Worm (Caenorhabditis elegans) whole organism, L3 larva: ENCODE measurements around the gene F26F4.6.

Source experiments
- R02D3.7 ChIP-seq: fragments of 150-350 bp; optimal IDR thresholded peaks from 2 replicates; lab custom pipeline; 2014; ENCODE audit warnings: missing biosample characterization, missing genetic modification characterization
- ZK546.5 ChIP-seq: sonication (generic microtip); optimal IDR thresholded peaks from 2 replicates; lab custom pipeline; 2017; ENCODE audit warnings: missing biosample characterization, missing genetic modification characterization
- aly-2 ChIP-seq: fragments of 150-350 bp; optimal IDR thresholded peaks from 2 replicates; lab custom pipeline; 2014; ENCODE audit warnings: missing biosample characterization, missing genetic modification characterization
- ama-1 ChIP-seq: fragments of 150-350 bp; optimal IDR thresholded peaks from 2 replicates; lab custom pipeline; 2018
- ceh-16 ChIP-seq: sonication (generic microtip); optimal IDR thresholded peaks from 2 replicates; lab custom pipeline; 2017; ENCODE audit warnings: missing biosample characterization, missing genetic modification characterization
- ceh-28 ChIP-seq: fragments of 150-350 bp; optimal IDR thresholded peaks from 2 replicates; lab custom pipeline; 2014; ENCODE audit warnings: missing biosample characterization, missing genetic modification reagents, missing genetic modification characterization
- ceh-82 ChIP-seq: fragments of 150-350 bp; optimal IDR thresholded peaks from 2 replicates; lab custom pipeline; 2014; ENCODE audit warnings: missing biosample characterization, missing genetic modification characterization
- ceh-9 ChIP-seq: sonication (generic microtip); optimal IDR thresholded peaks from 2 replicates; lab custom pipeline; 2018; ENCODE audit warnings: missing biosample characterization, missing genetic modification characterization
- daf-12 ChIP-seq: fragments of 150-350 bp; optimal IDR thresholded peaks from 2 replicates; lab custom pipeline; 2014; ENCODE audit warnings: missing biosample characterization, missing genetic modification reagents, missing genetic modification characterization
- egl-27 ChIP-seq: sonication (generic microtip); optimal IDR thresholded peaks from 4 replicates; lab custom pipeline; 2017; ENCODE audit warnings: missing biosample characterization, missing genetic modification reagents, missing genetic modification characterization
- egl-5 ChIP-seq: fragments of 150-350 bp; optimal IDR thresholded peaks from 2 replicates; lab custom pipeline; 2017; ENCODE audit warnings: missing biosample characterization, missing genetic modification reagents, missing genetic modification characterization, inconsistent platforms
- elt-1 ChIP-seq: fragments of 150-350 bp; optimal IDR thresholded peaks from 2 replicates; lab custom pipeline; 2014; ENCODE audit warnings: missing biosample characterization, missing genetic modification characterization
- elt-2 ChIP-seq: sonication (generic microtip); optimal IDR thresholded peaks from 2 replicates; lab custom pipeline; 2016; ENCODE audit warnings: missing genetic modification reagents, mild to moderate bottlenecking, missing genetic modification characterization, missing compliant biosample characterization
- elt-3 ChIP-seq, 3 experiments: fragments of 150-350 bp in 1 of 3; sonication (generic microtip) in 2 of 3; optimal IDR thresholded peaks; 2 replicates in 2 of 3; 4 replicates in 1 of 3; lab custom pipeline; 2014 to 2017; ENCODE audit warnings: missing biosample characterization in 3 of 3, missing genetic modification characterization in 3 of 3
- eor-1 ChIP-seq, 2 experiments: fragments of 150-350 bp; optimal IDR thresholded peaks; 2 replicates each; lab custom pipeline; 2014 to 2018; ENCODE audit warnings: missing biosample characterization in 2 of 2, missing genetic modification characterization in 2 of 2
- fkh-10 ChIP-seq: sonication (generic microtip); optimal IDR thresholded peaks from 2 replicates; lab custom pipeline; 2017; ENCODE audit warnings: missing biosample characterization, missing genetic modification reagents, missing genetic modification characterization
- fkh-2 ChIP-seq: fragments of 150-350 bp; optimal IDR thresholded peaks from 2 replicates; lab custom pipeline; 2014; ENCODE audit warnings: missing biosample characterization, missing genetic modification reagents, missing genetic modification characterization
- fos-1 ChIP-seq: fragments of 150-350 bp; optimal IDR thresholded peaks from 2 replicates; lab custom pipeline; 2014; ENCODE audit warnings: missing biosample characterization, missing genetic modification characterization
- hmg-11 ChIP-seq: sonication (generic microtip); optimal IDR thresholded peaks from 2 replicates; lab custom pipeline; 2016; ENCODE audit warnings: missing genetic modification characterization, missing compliant biosample characterization
- jun-1 ChIP-seq: fragments of 150-350 bp; optimal IDR thresholded peaks from 2 replicates; lab custom pipeline; 2014; ENCODE audit warnings: missing biosample characterization, missing genetic modification reagents, missing genetic modification characterization
- lin-15B ChIP-seq: fragments of 150-350 bp; optimal IDR thresholded peaks from 2 replicates; lab custom pipeline; 2014; ENCODE audit warnings: missing biosample characterization, missing genetic modification characterization
- lin-39 ChIP-seq: fragments of 150-350 bp; optimal IDR thresholded peaks from 2 replicates; lab custom pipeline; 2018; ENCODE audit warnings: missing biosample characterization, missing genetic modification reagents, missing genetic modification characterization
- lsy-12 ChIP-seq: sonication (generic microtip); optimal IDR thresholded peaks from 2 replicates; lab custom pipeline; 2016; ENCODE audit warnings: mild to moderate bottlenecking, missing genetic modification characterization, missing compliant biosample characterization
- mdl-1 ChIP-seq: fragments of 150-350 bp; optimal IDR thresholded peaks from 2 replicates; lab custom pipeline; 2014; ENCODE audit warnings: missing biosample characterization, missing genetic modification characterization
- mml-1 ChIP-seq: fragments of 150-350 bp; sonication (generic microtip); optimal IDR thresholded peaks from 3 replicates; lab custom pipeline; 2014; ENCODE audit warnings: missing biosample characterization, missing genetic modification characterization
- nfya-1 ChIP-seq: sonication (generic microtip); optimal IDR thresholded peaks from 2 replicates; lab custom pipeline; 2017; ENCODE audit warnings: missing genetic modification characterization, mild to moderate bottlenecking, missing compliant biosample characterization, antibody characterized with exemption, moderate library complexity; ENCODE audit not compliant: insufficient read depth
- nhr-11 ChIP-seq: fragments of 150-350 bp; optimal IDR thresholded peaks from 2 replicates; lab custom pipeline; 2014; ENCODE audit warnings: missing biosample characterization, missing genetic modification characterization
- nhr-12 ChIP-seq: fragments of 150-350 bp; optimal IDR thresholded peaks from 2 replicates; lab custom pipeline; 2014; ENCODE audit warnings: missing biosample characterization, missing genetic modification characterization
- nhr-23 ChIP-seq: fragments of 150-350 bp; optimal IDR thresholded peaks from 2 replicates; lab custom pipeline; 2014; ENCODE audit warnings: missing biosample characterization, missing genetic modification reagents, missing genetic modification characterization
- nhr-237 ChIP-seq: fragments of 150-350 bp; optimal IDR thresholded peaks from 2 replicates; lab custom pipeline; 2014; ENCODE audit warnings: missing biosample characterization, missing genetic modification characterization
- nhr-25 ChIP-seq: sonication (generic microtip); optimal IDR thresholded peaks from 2 replicates; lab custom pipeline; 2017; ENCODE audit warnings: missing biosample characterization, missing genetic modification characterization
- nhr-28 ChIP-seq: fragments of 150-350 bp; optimal IDR thresholded peaks from 2 replicates; lab custom pipeline; 2014; ENCODE audit warnings: missing biosample characterization, missing genetic modification characterization
- nhr-43 ChIP-seq: sonication (generic microtip); optimal IDR thresholded peaks from 2 replicates; lab custom pipeline; 2016; ENCODE audit warnings: mild to moderate bottlenecking, missing genetic modification characterization, missing compliant biosample characterization; ENCODE audit not compliant: poor library complexity, severe bottlenecking
- nhr-67 ChIP-seq: fragments of 150-350 bp; optimal IDR thresholded peaks from 2 replicates; lab custom pipeline; 2014; ENCODE audit warnings: missing biosample characterization, missing genetic modification characterization
- nhr-76 ChIP-seq: fragments of 150-350 bp; sonication (generic microtip); optimal IDR thresholded peaks from 5 replicates; lab custom pipeline; 2014; ENCODE audit warnings: missing biosample characterization, missing genetic modification characterization
- nhr-77 ChIP-seq: fragments of 150-350 bp; optimal IDR thresholded peaks from 2 replicates; lab custom pipeline; 2014; ENCODE audit warnings: missing biosample characterization, missing genetic modification characterization
- pha-4 ChIP-seq: fragments of 150-350 bp; optimal IDR thresholded peaks from 2 replicates; lab custom pipeline; 2014; ENCODE audit warnings: missing biosample characterization, missing genetic modification reagents, missing genetic modification characterization
- pqm-1 ChIP-seq: fragments of 150-350 bp; optimal IDR thresholded peaks from 2 replicates; lab custom pipeline; 2017; ENCODE audit warnings: missing biosample characterization, missing genetic modification characterization, inconsistent platforms
- sea-2 ChIP-seq: fragments of 150-350 bp; sonication (generic microtip); optimal IDR thresholded peaks from 4 replicates; lab custom pipeline; 2014; ENCODE audit warnings: missing biosample characterization, missing genetic modification reagents, missing genetic modification characterization
- skn-1 ChIP-seq: fragments of 150-350 bp; optimal IDR thresholded peaks from 2 replicates; lab custom pipeline; 2014; ENCODE audit warnings: missing biosample characterization, missing genetic modification characterization
- snpc-4 ChIP-seq: fragments of 150-350 bp; optimal IDR thresholded peaks from 2 replicates; lab custom pipeline; 2014; ENCODE audit warnings: missing biosample characterization, missing genetic modification characterization
- tbx-2 ChIP-seq: sonication (generic microtip); optimal IDR thresholded peaks from 2 replicates; lab custom pipeline; 2016; ENCODE audit warnings: mild to moderate bottlenecking, missing genetic modification characterization, missing compliant biosample characterization
- unc-39 ChIP-seq: sonication (generic microtip); optimal IDR thresholded peaks from 4 replicates; lab custom pipeline; 2017; ENCODE audit warnings: missing biosample characterization, missing genetic modification characterization
- unc-62 ChIP-seq: fragments of 150-350 bp; sonication (generic microtip); optimal IDR thresholded peaks from 4 replicates; lab custom pipeline; 2014; ENCODE audit warnings: missing biosample characterization, missing genetic modification reagents, missing genetic modification characterization
- zag-1 ChIP-seq: fragments of 150-350 bp; optimal IDR thresholded peaks from 2 replicates; lab custom pipeline; 2014; ENCODE audit warnings: missing biosample characterization, missing genetic modification characterization
- ztf-11 ChIP-seq: fragments of 150-350 bp; optimal IDR thresholded peaks from 2 replicates; lab custom pipeline; 2014; ENCODE audit warnings: missing biosample characterization, missing genetic modification characterization
- ztf-4 ChIP-seq: fragments of 150-350 bp; optimal IDR thresholded peaks from 2 replicates; lab custom pipeline; 2014; ENCODE audit warnings: missing biosample characterization, missing genetic modification characterization

Gene F26F4.6

ce11 chrIII:4913736-4914135 is 20.3 kb upstream of the F26F4.6 start:
- TF ChIP-seq elt-1 (tag; lab: Kevin White, UChicago) (no peak), nfya-1 (no peak), nhr-77 (no peak), jun-1 (tag; lab: Kevin White, UChicago) (no peak), nhr-28 (tag; lab: Kevin White, UChicago) (no peak), aly-2 (no peak)
- TF ChIP-seq, all 47 proteins: peak for 0

- no peak for TF ChIP-seq unc-62 (GFP tag; lab: Kevin White, UChicago)
- TF ChIP-seq nhr-237 (tag; lab: Kevin White, UChicago), result no peak
- TF ChIP-seq nhr-28 (tag; lab: Kevin White, UChicago), result no peak
- no peak for TF ChIP-seq elt-1 (tag; lab: Kevin White, UChicago)
- TF ChIP-seq nhr-67 (tag; lab: Kevin White, UChicago), result no peak
- no peak for TF ChIP-seq nhr-11
- no peak for TF ChIP-seq eor-1 (tag; optimal IDR thresholded peaks at IDR 0.05; lab: Kevin White, UChicago)
- no peak for TF ChIP-seq fkh-2 (tag; lab: Kevin White, UChicago)
- TF ChIP-seq R02D3.7, result no peak
- peak; percentile 48 for TF ChIP-seq nhr-23 (tag; lab: Kevin White, UChicago)
- no peak for TF ChIP-seq mml-1 (tag; lab: Kevin White, UChicago)
- TF ChIP-seq fkh-10 (GFP tag; lab: Kevin White, UChicago), result no peak
- no peak for TF ChIP-seq skn-1
- TF ChIP-seq hmg-11, result peak; percentile 33
- TF ChIP-seq ceh-28, result no peak
- TF ChIP-seq unc-39, result no peak
- peak; percentile 43 for TF ChIP-seq pqm-1 (tag; lab: Kevin White, UChicago)
- TF ChIP-seq ceh-9 (tag; lab: Kevin White, UChicago), result no peak
- no peak for TF ChIP-seq ceh-82 (tag; lab: Kevin White, UChicago)
- no peak for TF ChIP-seq egl-5 (tag; lab: Kevin White, UChicago)
- no peak for TF ChIP-seq elt-3 (tag; optimal IDR thresholded peaks at IDR 0.05; lab: Kevin White, UChicago)
- no peak for TF ChIP-seq nhr-77
- peak; percentile 22 for TF ChIP-seq jun-1 (tag; lab: Kevin White, UChicago)
- TF ChIP-seq ztf-11 (tag; lab: Kevin White, UChicago), result no peak
- no peak for TF ChIP-seq nhr-25 (tag; lab: Kevin White, UChicago)
- no peak for TF ChIP-seq sea-2 (GFP tag; lab: Kevin White, UChicago)
- TF ChIP-seq snpc-4, result peak; percentile 53
- TF ChIP-seq nhr-12 (tag; lab: Kevin White, UChicago), result no peak
- TF ChIP-seq aly-2, result no peak
- TF ChIP-seq lsy-12 (tag; lab: Kevin White, UChicago), result no peak
- peak; percentile 65 for TF ChIP-seq nfya-1
- TF ChIP-seq tbx-2 (tag; lab: Kevin White, UChicago), result no peak
- no peak for TF ChIP-seq nhr-76 (tag; lab: Kevin White, UChicago)
- no peak for TF ChIP-seq fos-1 (tag; lab: Kevin White, UChicago)
- peak; percentile 6 for TF ChIP-seq elt-2
- TF ChIP-seq zag-1, result no peak
- no peak for TF ChIP-seq lin-39 (tag; lab: Kevin White, UChicago)
- TF ChIP-seq ZK546.5 (tag; lab: Kevin White, UChicago), result no peak
- no peak for TF ChIP-seq daf-12 (tag; lab: Kevin White, UChicago)
- TF ChIP-seq ztf-4 (tag; lab: Kevin White, UChicago), result no peak
- peak; percentile 71 for TF ChIP-seq pha-4
- no peak for TF ChIP-seq ceh-16 (tag; lab: Kevin White, UChicago)
- peak; percentile 80 for TF ChIP-seq lin-15B (tag; lab: Kevin White, UChicago)
- TF ChIP-seq egl-27 (tag; lab: Kevin White, UChicago), result no peak
- no peak for TF ChIP-seq ama-1
- peak; percentile 90 for TF ChIP-seq nhr-43
- TF ChIP-seq mdl-1, result no peak
- TF ChIP-seq, all 47 proteins: peak for 10
These were observed 18.9 kb upstream of the F26F4.6 start, which contains the start of the genes F26F4.9 and cee-1 for ce11 chrIII:4912317-4912716. TSS of gene F26F4.9 (minus strand) at chrIII:4912521. TSS of gene cee-1 (plus strand) at chrIII:4912699.
